Fruit fly (Drosophila melanogaster): ENCODE measurements around the gene side-II.

Gene side-II

DNA sequence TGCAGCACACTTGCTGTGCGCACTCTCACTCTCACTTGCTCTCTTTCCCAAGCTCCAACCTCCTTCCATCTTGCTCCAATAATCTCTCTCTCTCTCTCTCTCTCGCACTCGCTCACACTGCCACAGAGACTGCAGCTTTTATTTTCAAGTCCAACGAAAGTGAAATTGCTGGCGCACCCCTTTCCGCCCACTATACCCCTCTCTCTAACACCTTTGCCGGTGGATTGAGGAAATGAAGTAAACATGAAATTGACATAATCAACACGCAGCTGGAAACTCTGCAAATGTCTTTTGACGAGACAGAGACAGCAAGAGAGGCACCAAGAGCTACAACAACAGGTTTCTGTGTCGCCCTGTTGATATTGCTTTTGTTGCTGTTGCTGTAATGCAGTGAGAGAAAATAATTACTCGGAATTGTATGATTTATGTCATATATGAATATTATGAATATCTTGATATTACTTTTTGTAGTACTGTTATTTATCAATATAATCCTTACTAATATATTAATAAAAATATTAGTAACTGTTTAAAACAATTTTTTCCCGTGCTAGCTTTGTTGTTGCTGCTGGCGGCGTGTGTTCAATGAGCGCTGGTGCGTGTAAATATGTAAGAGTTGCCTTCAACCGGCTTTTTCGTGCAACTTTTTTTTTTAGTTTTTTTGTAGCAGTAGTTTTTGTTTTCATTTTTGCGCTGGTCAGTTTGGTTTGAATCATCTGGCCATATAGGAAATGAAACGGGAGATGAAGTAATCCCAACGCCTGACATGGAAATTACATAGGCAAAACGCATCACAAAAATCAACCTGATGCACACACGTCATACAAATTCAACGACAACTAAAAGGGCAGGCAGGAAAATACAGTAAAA, 23.7 kb upstream of the side-II start (continued):
- TF ChIP-seq HLH4C (GFP tag; IDR thresholded peaks at IDR 0.05; ENCODE audit: partially characterized antibody), result no peak
- TF ChIP-seq bigmax (GFP tag; optimal IDR thresholded peaks at IDR 0.05), result no peak
- peak; percentile 92 for TF ChIP-seq lab (GFP tag; optimal IDR thresholded peaks at IDR 0.05)
- TF ChIP-seq tll (GFP tag; optimal IDR thresholded peaks at IDR 0.05), result no peak
- peak; percentile 46 for TF ChIP-seq CG16863 (GFP tag; optimal IDR thresholded peaks at IDR 0.05)
- no peak for TF ChIP-seq Hr39 (optimal IDR thresholded peaks at IDR 0.05)
- TF ChIP-seq CG12155 (GFP tag; optimal IDR thresholded peaks at IDR 0.05), result peak; percentile 69
- TF ChIP-seq CG1603 (tag; optimal IDR thresholded peaks at IDR 0.05), result peak; percentile 69
- TF ChIP-seq CG11085 (GFP tag; IDR thresholded peaks at IDR 0.05), result peak; percentile 73
- TF ChIP-seq repo (GFP tag; optimal IDR thresholded peaks at IDR 0.05), result peak; percentile 43
- TF ChIP-seq CG8281 (tag; optimal IDR thresholded peaks at IDR 0.05), result peak; percentile 98
- TF ChIP-seq phol (tag; optimal IDR thresholded peaks at IDR 0.05), result peak; percentile 95
- TF ChIP-seq CG11696 (GFP tag; IDR thresholded peaks at IDR 0.05), result peak; percentile 82
- TF ChIP-seq oc (tag; optimal IDR thresholded peaks at IDR 0.05), result peak; percentile 92
- TF ChIP-seq HLH54F (GFP tag; optimal IDR thresholded peaks at IDR 0.05), result no peak
- TF ChIP-seq Mrtf (GFP tag; IDR thresholded peaks at IDR 0.05), result peak; percentile 82
- TF ChIP-seq aop (GFP tag; IDR thresholded peaks at IDR 0.05), result peak; percentile 71; the same call in 1 of the 2 replicates
- TF ChIP-seq eyg (GFP tag; optimal IDR thresholded peaks at IDR 0.05), result no peak
- TF ChIP-seq wek (GFP tag; optimal IDR thresholded peaks at IDR 0.05), result peak; percentile 74
- TF ChIP-seq CG18011 (GFP tag; optimal IDR thresholded peaks at IDR 0.05), result peak; percentile 55
- TF ChIP-seq onecut (GFP tag; IDR thresholded peaks at IDR 0.05), result peak; percentile 73
- TF ChIP-seq CG1233 (GFP tag; optimal IDR thresholded peaks at IDR 0.05), result peak; percentile 86
- TF ChIP-seq CG13296 (GFP tag; optimal IDR thresholded peaks at IDR 0.05), result peak; percentile 82
- TF ChIP-seq Doc3 (GFP tag; IDR thresholded peaks at IDR 0.05; ENCODE audit: partially characterized antibody), result no peak
- TF ChIP-seq danr (GFP tag; IDR thresholded peaks at IDR 0.05), result peak; percentile 84; the same call in 1 of the 2 replicates
- peak; percentile 92 for TF ChIP-seq ara (GFP tag; IDR thresholded peaks at IDR 0.05)
- peak; percentile 71 for TF ChIP-seq CG6813 (GFP tag; optimal IDR thresholded peaks at IDR 0.05)
- TF ChIP-seq ttk (GFP tag; IDR thresholded peaks at IDR 0.05), result peak; percentile 95
- peak; percentile 87 for TF ChIP-seq sob (GFP tag; IDR thresholded peaks at IDR 0.05)
- peak; percentile 80 for TF ChIP-seq dimm (GFP tag; IDR thresholded peaks at IDR 0.05)
- TF ChIP-seq mirr (GFP tag; optimal IDR thresholded peaks at IDR 0.05), result peak; percentile 62
- peak; percentile 27 for TF ChIP-seq CG10543 (GFP tag; optimal IDR thresholded peaks at IDR 0.05)
- no peak for TF ChIP-seq Ets97D (GFP tag; optimal IDR thresholded peaks at IDR 0.05)
- TF ChIP-seq CG11093 (GFP tag; IDR thresholded peaks at IDR 0.05), result peak; percentile 91
- peak; percentile 94 for TF ChIP-seq CG34422 (GFP tag; IDR thresholded peaks at IDR 0.05)
- TF ChIP-seq Dp (GFP tag; optimal IDR thresholded peaks at IDR 0.05), result no peak
- peak; percentile 85 for TF ChIP-seq H2.0 (GFP tag; IDR thresholded peaks at IDR 0.05)
- peak; percentile 91 for TF ChIP-seq grau (tag; optimal IDR thresholded peaks at IDR 0.05)
- peak; percentile 78 for TF ChIP-seq Rfx (GFP tag; IDR thresholded peaks at IDR 0.05)
- TF ChIP-seq scrt (GFP tag; optimal IDR thresholded peaks at IDR 0.05), result peak; percentile 96
- TF ChIP-seq CG15696 (tag; optimal IDR thresholded peaks at IDR 0.05), result peak; percentile 55
- TF ChIP-seq CG17361 (GFP tag; IDR thresholded peaks at IDR 0.05), result peak; percentile 91
- no peak for TF ChIP-seq ash1 (GFP tag; optimal IDR thresholded peaks at IDR 0.05)
- TF ChIP-seq Doc2 (GFP tag; IDR thresholded peaks at IDR 0.05), result no peak
- TF ChIP-seq CG14965 (GFP tag; optimal IDR thresholded peaks at IDR 0.05; ENCODE audit: borderline replicate concordance), result no peak
- peak; percentile 74 for TF ChIP-seq BtbVII (GFP tag; optimal IDR thresholded peaks at IDR 0.05)
- peak; percentile 87 for TF ChIP-seq CG1529 (GFP tag; optimal IDR thresholded peaks at IDR 0.05)
- peak; percentile 44 for TF ChIP-seq TFAM (GFP tag; optimal IDR thresholded peaks at IDR 0.05)
- peak; percentile 64 for TF ChIP-seq CG10321 (GFP tag; IDR thresholded peaks at IDR 0.05)

Data from whole organism, embryonic.